Worm (Caenorhabditis elegans) whole organism, L4 larva: ENCODE measurements around the gene nhr-221.

Experiments
- Y75B8A.6 ChIP-seq: fragments of 200-800 bp; sonication (Bioruptor generic); IDR thresholded peaks from 2 replicates; pipeline ENCODE4 v1.3.6; 2022; ENCODE audit warnings: missing genetic modification reagents, missing genetic modification characterization, missing compliant biosample characterization
- ama-1 ChIP-seq: fragments of 150-350 bp; optimal IDR thresholded peaks from 2 replicates; lab custom pipeline; 2014; ENCODE audit warnings: inconsistent platforms, mixed read lengths
- ceh-82 ChIP-seq: sonication (generic microtip); optimal IDR thresholded peaks from 2 replicates; lab custom pipeline; 2017; ENCODE audit warnings: missing biosample characterization, missing genetic modification characterization
- ctbp-1 ChIP-seq: fragments of 200-800 bp; sonication (Bioruptor generic); IDR thresholded peaks from 2 replicates; pipeline ENCODE4 v1.3.6; 2022; ENCODE audit warnings: missing genetic modification reagents, missing genetic modification characterization, missing compliant biosample characterization
- egl-27 ChIP-seq: sonication (generic microtip); optimal IDR thresholded peaks from 3 replicates; lab custom pipeline; 2017; ENCODE audit warnings: missing biosample characterization, missing genetic modification reagents, missing genetic modification characterization
- fkh-10 ChIP-seq: fragments of 150-350 bp; optimal IDR thresholded peaks from 2 replicates; lab custom pipeline; 2014; ENCODE audit warnings: missing biosample characterization, missing genetic modification reagents, missing genetic modification characterization
- fos-1 ChIP-seq: fragments of 150-350 bp; optimal IDR thresholded peaks from 2 replicates; lab custom pipeline; 2014; ENCODE audit warnings: missing biosample characterization, missing genetic modification characterization
- mep-1 ChIP-seq: fragments of 150-350 bp; sonication (generic microtip); optimal IDR thresholded peaks from 3 replicates; lab custom pipeline; 2014; ENCODE audit warnings: missing biosample characterization, missing genetic modification characterization
- nhr-25 ChIP-seq: sonication (generic microtip); optimal IDR thresholded peaks from 2 replicates; lab custom pipeline; 2017; ENCODE audit warnings: missing genetic modification characterization, mild to moderate bottlenecking, missing compliant biosample characterization, antibody characterized with exemption, moderate library complexity, borderline replicate concordance; ENCODE audit not compliant: insufficient read depth
- pha-4 ChIP-seq, 2 experiments: fragments of 150-350 bp in 1 of 2; fragments of 200-800 bp in 1 of 2; sonication (Bioruptor generic) in 1 of 2; IDR thresholded peaks in 1 of 2; optimal IDR thresholded peaks in 1 of 2; 2 replicates each; pipeline versions ENCODE4 v1.3.6 to Lab custom; 2014 to 2022; ENCODE audit warnings: missing genetic modification characterization in 2 of 2, missing genetic modification reagents in 2 of 2, missing biosample characterization in 1 of 2, missing compliant biosample characterization in 1 of 2
- unc-130 ChIP-seq: sonication (generic microtip); optimal IDR thresholded peaks from 2 replicates; lab custom pipeline; 2016; ENCODE audit warnings: missing genetic modification reagents, missing genetic modification characterization, missing compliant biosample characterization

DNA sequence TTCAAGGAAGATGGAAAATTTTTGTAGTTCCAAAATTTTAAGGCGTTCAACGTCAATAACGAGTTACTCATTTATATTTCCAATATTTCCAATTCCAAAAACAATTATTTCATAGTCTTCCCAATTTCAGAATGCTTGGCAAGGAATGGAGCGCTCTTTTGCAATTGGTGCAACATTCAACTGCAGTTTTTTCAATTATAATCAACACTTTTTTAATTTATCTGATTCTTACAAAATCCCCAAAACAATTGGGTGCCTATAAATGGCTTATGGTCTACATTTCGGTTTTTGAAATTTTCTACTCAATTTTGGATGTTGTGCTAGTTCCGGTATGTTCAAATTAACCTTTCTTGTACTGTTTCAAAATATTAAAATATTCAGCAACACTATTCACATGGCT is 27.5 kb downstream of the nhr-221 start, which contains the start of gene str-225:
- TF ChIP-seq unc-130 (GFP tag; lab: Kevin White, UChicago) (no peak), mep-1 (tag; lab: Kevin White, UChicago) (no peak), pha-4 (GFP tag; IDR thresholded peaks at IDR 0.05; lab: Robert Waterston, UW) (no peak), pha-4 (tag; optimal IDR thresholded peaks at IDR 0.05; lab: Kevin White, UChicago) (no peak), Y75B8A.6 (no peak), ama-1 (lab: Kevin White, UChicago) (no peak), fkh-10 (GFP tag; lab: Kevin White, UChicago) (no peak), fos-1 (tag; lab: Kevin White, UChicago) (no peak), egl-27 (tag; lab: Kevin White, UChicago) (no peak), ceh-82 (tag; lab: Kevin White, UChicago) (no peak), nhr-25 (tag; lab: Kevin White, UChicago) (no peak), ctbp-1 (no peak)
